Worm (Caenorhabditis elegans) whole organism, L1 larva: Measurements from ENCODE around the gene nhr-142.

Source experiments
- egl-27 ChIP-seq, 2 experiments: fragments of 150-350 bp in 1 of 2; sonication (generic microtip); optimal IDR thresholded peaks; 3 replicates each; lab custom pipeline; 2017 to 2018; ENCODE audit warnings: missing biosample characterization in 2 of 2, missing genetic modification characterization in 2 of 2, missing genetic modification reagents in 2 of 2
- fkh-10 ChIP-seq: sonication (generic microtip); optimal IDR thresholded peaks from 2 replicates; lab custom pipeline; 2017; ENCODE audit warnings: missing biosample characterization, missing genetic modification reagents, missing genetic modification characterization
- fos-1 ChIP-seq: fragments of 150-350 bp; optimal IDR thresholded peaks from 2 replicates; lab custom pipeline; 2014; ENCODE audit warnings: missing biosample characterization, missing genetic modification characterization
- lin-39 ChIP-seq: fragments of 150-350 bp; optimal IDR thresholded peaks from 2 replicates; lab custom pipeline; 2014; ENCODE audit warnings: missing biosample characterization, missing genetic modification reagents, missing genetic modification characterization
- nhr-76 ChIP-seq: sonication (generic microtip); optimal IDR thresholded peaks from 2 replicates; lab custom pipeline; 2017; ENCODE audit warnings: missing biosample characterization, missing genetic modification characterization
- pag-3 ChIP-seq: sonication (generic microtip); optimal IDR thresholded peaks from 2 replicates; lab custom pipeline; 2017; ENCODE audit warnings: missing genetic modification characterization, mild to moderate bottlenecking, missing compliant biosample characterization, antibody characterized with exemption, borderline replicate concordance; ENCODE audit not compliant: insufficient read depth
- pqm-1 ChIP-seq: sonication (generic microtip); optimal IDR thresholded peaks from 3 replicates; lab custom pipeline; 2017; ENCODE audit warnings: missing biosample characterization, missing genetic modification characterization
- snpc-4 ChIP-seq: fragments of 150-350 bp; optimal IDR thresholded peaks from 2 replicates; lab custom pipeline; 2014; ENCODE audit warnings: missing biosample characterization, missing genetic modification characterization
- sptf-1 ChIP-seq: fragments of 150-350 bp; optimal IDR thresholded peaks from 2 replicates; lab custom pipeline; 2014; ENCODE audit warnings: missing biosample characterization, missing genetic modification characterization
- unc-86 ChIP-seq: sonication (generic microtip); optimal IDR thresholded peaks from 2 replicates; lab custom pipeline; 2016; ENCODE audit warnings: missing genetic modification characterization, missing compliant biosample characterization
- ztf-11 ChIP-seq, 2 experiments: sonication (generic microtip); optimal IDR thresholded peaks; 2 replicates each; lab custom pipeline; 2016 to 2017; ENCODE audit warnings: missing genetic modification characterization in 2 of 2, missing biosample characterization in 1 of 2, missing compliant biosample characterization in 1 of 2

ce11 chrV:5836616-5836982 is 46.2 kb upstream of the nhr-142 start, which contains the start of gene col-140:
- TF ChIP-seq fkh-10 (GFP tag; lab: Kevin White, UChicago) (no peak), lin-39 (tag; lab: Kevin White, UChicago) (no peak), pag-3 (tag; lab: Kevin White, UChicago) (no peak), fos-1 (tag; lab: Kevin White, UChicago) (no peak), ztf-11 (tag; optimal IDR thresholded peaks at IDR 0.05; lab: Kevin White, UChicago) (no peak), egl-27 (tag; optimal IDR thresholded peaks at IDR 0.05; lab: Kevin White, UChicago) (no peak), pqm-1 (no peak), sptf-1 (tag; lab: Kevin White, UChicago) (no peak), snpc-4 (tag; lab: Kevin White, UChicago) (no peak), nhr-76 (tag; lab: Kevin White, UChicago) (no peak), unc-86 (tag; lab: Kevin White, UChicago) (no peak)
